Worm (Caenorhabditis elegans): ENCODE results near the gene Y38E10A.3.

The Y38E10A.3 gene

ce11 chrII:12608653-12609052 is 34.1 kb upstream of the Y38E10A.3 start, which contains the start of gene Y38E10A.9:
Gene Y38E10A.9 (plus strand): TSS chrII:12608953.
- TF ChIP-seq ztf-29 (GFP tag; IDR thresholded peaks at IDR 0.05) (no peak), tab-1 (GFP tag; IDR thresholded peaks at IDR 0.05) (no peak), T22C8.4 (GFP tag; IDR thresholded peaks at IDR 0.05) (no peak), med-1 (GFP tag; optimal IDR thresholded peaks at IDR 0.05; ENCODE audit: insufficient read depth) (no peak), flt-1 (GFP tag; IDR thresholded peaks at IDR 0.05) (no peak), ztf-23 (GFP tag; IDR thresholded peaks at IDR 0.05) (no peak), klf-2 (GFP tag; conservative IDR thresholded peaks at IDR 0.05) (no peak), ref-1 (GFP tag; conservative IDR thresholded peaks at IDR 0.05) (no peak), cog-1 (tag; optimal IDR thresholded peaks at IDR 0.05) (no peak)

DNA sequence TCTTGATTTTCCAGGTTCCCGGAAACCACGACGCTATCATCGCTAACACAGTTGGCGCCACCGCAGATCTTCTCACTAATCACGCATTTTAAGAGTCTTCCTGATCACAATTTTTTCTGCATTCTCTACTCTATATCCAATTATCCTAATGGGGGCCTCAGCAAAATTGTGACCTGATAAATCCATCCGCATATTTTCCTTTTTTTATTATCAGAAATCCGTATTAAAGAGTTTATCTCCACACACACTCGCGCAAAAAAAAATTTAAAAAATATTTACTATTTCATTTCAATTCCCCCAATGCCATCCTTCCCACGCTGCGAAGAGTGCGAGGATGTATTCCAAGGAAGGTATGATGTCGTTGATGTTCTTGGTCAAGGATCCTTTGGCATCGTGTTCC is 32.3 kb upstream of the Y38E10A.3 start, which contains the start of gene Y38E10A.8:
Gene Y38E10A.8, plus strand, starts transcription at position 301 of the 400 bp plus-strand sequence.
- TF ChIP-seq ref-1 (GFP tag; conservative IDR thresholded peaks at IDR 0.05), result no peak
- TF ChIP-seq cog-1 (tag; optimal IDR thresholded peaks at IDR 0.05), result no peak
- no peak for TF ChIP-seq klf-2 (GFP tag; conservative IDR thresholded peaks at IDR 0.05)
- no peak for TF ChIP-seq ztf-29 (GFP tag; IDR thresholded peaks at IDR 0.05)
- TF ChIP-seq tab-1 (GFP tag; IDR thresholded peaks at IDR 0.05), result no peak
- no peak for TF ChIP-seq T22C8.4 (GFP tag; IDR thresholded peaks at IDR 0.05)
- no peak for TF ChIP-seq flt-1 (GFP tag; IDR thresholded peaks at IDR 0.05)
- no peak for TF ChIP-seq med-1 (GFP tag; optimal IDR thresholded peaks at IDR 0.05; ENCODE audit: insufficient read depth)
- no peak for TF ChIP-seq ztf-23 (GFP tag; IDR thresholded peaks at IDR 0.05)

- TF ChIP-seq T22C8.4 (GFP tag; IDR thresholded peaks at IDR 0.05) (no peak), ztf-23 (GFP tag; IDR thresholded peaks at IDR 0.05) (no peak), ref-1 (GFP tag; conservative IDR thresholded peaks at IDR 0.05) (no peak), flt-1 (GFP tag; IDR thresholded peaks at IDR 0.05) (no peak), klf-2 (GFP tag; conservative IDR thresholded peaks at IDR 0.05) (no peak), ztf-29 (GFP tag; IDR thresholded peaks at IDR 0.05) (no peak), med-1 (GFP tag; optimal IDR thresholded peaks at IDR 0.05; ENCODE audit: insufficient read depth) (no peak), tab-1 (GFP tag; IDR thresholded peaks at IDR 0.05) (no peak), cog-1 (tag; optimal IDR thresholded peaks at IDR 0.05) (no peak)
Observed at ce11 chrII:12606108-12606507, 31.5 kb upstream of the Y38E10A.3 start.

- TF ChIP-seq T22C8.4 (GFP tag; IDR thresholded peaks at IDR 0.05), result peak; percentile 44; the same call in 1 of the 2 replicates
- TF ChIP-seq flt-1 (GFP tag; IDR thresholded peaks at IDR 0.05), result no peak
- TF ChIP-seq ztf-29 (GFP tag; IDR thresholded peaks at IDR 0.05), result no peak
Observed at ce11 chrII:12603667-12604621, 29.4 kb upstream of the Y38E10A.3 start, which contains the start of the genes ceh-100 and lips-15. Gene ceh-100 (minus strand): TSS chrII:12603680. Gene lips-15 (plus strand): TSS chrII:12604386.

ce11 chrII:12580952-12581351 is 6.4 kb upstream of the Y38E10A.3 start, which contains the start of gene clec-4:
Gene clec-4 (minus strand): TSS chrII:12581113.
- TF ChIP-seq med-1 (GFP tag; optimal IDR thresholded peaks at IDR 0.05; ENCODE audit: insufficient read depth), result no peak
- TF ChIP-seq ref-1 (GFP tag; conservative IDR thresholded peaks at IDR 0.05), result no peak
- no peak for TF ChIP-seq tab-1 (GFP tag; IDR thresholded peaks at IDR 0.05)
- TF ChIP-seq T22C8.4 (GFP tag; IDR thresholded peaks at IDR 0.05), result no peak
- no peak for TF ChIP-seq flt-1 (GFP tag; IDR thresholded peaks at IDR 0.05)
- TF ChIP-seq cog-1 (tag; optimal IDR thresholded peaks at IDR 0.05), result no peak
- no peak for TF ChIP-seq ztf-29 (GFP tag; IDR thresholded peaks at IDR 0.05)
- no peak for TF ChIP-seq ztf-23 (GFP tag; IDR thresholded peaks at IDR 0.05)
- TF ChIP-seq klf-2 (GFP tag; conservative IDR thresholded peaks at IDR 0.05), result no peak

- TF ChIP-seq ztf-29 (GFP tag; IDR thresholded peaks at IDR 0.05), result no peak
- no peak for TF ChIP-seq med-1 (GFP tag; optimal IDR thresholded peaks at IDR 0.05; ENCODE audit: insufficient read depth)
- TF ChIP-seq ztf-23 (GFP tag; IDR thresholded peaks at IDR 0.05), result no peak
- TF ChIP-seq flt-1 (GFP tag; IDR thresholded peaks at IDR 0.05), result no peak
- no peak for TF ChIP-seq tab-1 (GFP tag; IDR thresholded peaks at IDR 0.05)
- no peak for TF ChIP-seq cog-1 (tag; optimal IDR thresholded peaks at IDR 0.05)
- TF ChIP-seq ref-1 (GFP tag; conservative IDR thresholded peaks at IDR 0.05), result no peak
- TF ChIP-seq klf-2 (GFP tag; conservative IDR thresholded peaks at IDR 0.05), result no peak
- no peak for TF ChIP-seq T22C8.4 (GFP tag; IDR thresholded peaks at IDR 0.05)
Observed at ce11 chrII:12577754-12578153, 3.2 kb upstream of the Y38E10A.3 start, which contains the start of gene clec-8. Gene clec-8 (minus strand): TSS chrII:12578061.

DNA sequence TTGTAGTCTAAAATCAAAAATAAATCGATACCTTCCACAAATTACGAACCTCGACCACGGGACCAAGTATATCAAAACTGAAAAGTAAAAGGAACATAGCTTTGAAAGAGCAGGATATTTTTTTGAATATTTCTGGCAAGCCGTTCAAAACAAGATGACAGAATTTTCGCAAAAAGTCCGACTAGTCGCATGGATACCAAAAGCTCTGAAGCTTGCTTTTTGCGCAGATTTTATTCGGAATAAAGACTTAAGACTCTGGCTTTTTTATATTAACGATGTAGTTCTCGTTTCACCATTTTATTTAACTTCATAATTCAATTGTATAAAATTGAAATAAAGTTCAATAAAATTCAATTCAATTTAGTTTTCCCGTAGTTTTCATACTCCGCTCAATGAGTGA is 1.0 kb downstream of the Y38E10A.3 start, which contains the start of gene Y38E10A.2:
Gene Y38E10A.2, minus strand, starts transcription at position 101 of the 400 bp plus-strand sequence.
- TF ChIP-seq cog-1 (tag; optimal IDR thresholded peaks at IDR 0.05) (no peak), ref-1 (GFP tag; conservative IDR thresholded peaks at IDR 0.05) (no peak)

- no peak for TF ChIP-seq ztf-29 (GFP tag; IDR thresholded peaks at IDR 0.05)
Observed at ce11 chrII:12572760-12573159, 1.8 kb downstream of the Y38E10A.3 start, which contains the start of gene Y38E10A.35. Gene Y38E10A.35 (minus strand): TSS chrII:12572860.

ce11 chrII:12570523-12570922 is 4.0 kb downstream of the Y38E10A.3 start, which contains the start of gene Y38E10A.1:
Gene Y38E10A.1 (minus strand): TSS chrII:12570623.
- TF ChIP-seq ztf-23 (GFP tag; IDR thresholded peaks at IDR 0.05) (no peak), tab-1 (GFP tag; IDR thresholded peaks at IDR 0.05) (no peak), klf-2 (GFP tag; conservative IDR thresholded peaks at IDR 0.05) (no peak), ref-1 (GFP tag; conservative IDR thresholded peaks at IDR 0.05) (no peak), med-1 (GFP tag; optimal IDR thresholded peaks at IDR 0.05; ENCODE audit: insufficient read depth) (no peak), ztf-29 (GFP tag; IDR thresholded peaks at IDR 0.05) (no peak), T22C8.4 (GFP tag; IDR thresholded peaks at IDR 0.05) (no peak), cog-1 (tag; optimal IDR thresholded peaks at IDR 0.05) (no peak), flt-1 (GFP tag; IDR thresholded peaks at IDR 0.05) (no peak)
